Worm (Caenorhabditis elegans) whole organism, L4 larva: ENCODE data around the gene dmsr-12.

ENCODE experiments used
- F10B5.3 ChIP-seq: sonication (generic microtip); optimal IDR thresholded peaks from 2 replicates; lab custom pipeline; 2016; ENCODE audit warnings: mild to moderate bottlenecking, missing genetic modification characterization, missing compliant biosample characterization
- F44E2.7 ChIP-seq: fragments of 200-800 bp; sonication (Bioruptor generic); IDR thresholded peaks from 2 replicates; pipeline ENCODE4 v2.1.2; 2022; ENCODE audit warnings: missing genetic modification characterization, missing compliant biosample characterization
- F49E8.2 ChIP-seq: sonication (generic microtip); optimal IDR thresholded peaks from 2 replicates; lab custom pipeline; 2016; ENCODE audit warnings: missing compliant biosample characterization, mild to moderate bottlenecking, missing genetic modification characterization, borderline replicate concordance
- T20F7.1 ChIP-seq: fragments of 200-800 bp; sonication (Bioruptor generic); optimal IDR thresholded peaks from 2 replicates; lab custom pipeline; 2018; ENCODE audit warnings: mild to moderate bottlenecking, missing genetic modification characterization, missing compliant biosample characterization
- Y105C5A.15 ChIP-seq: fragments of 200-800 bp; sonication (Bioruptor generic); IDR thresholded peaks from 2 replicates; pipeline ENCODE4 v1.3.6; 2022; ENCODE audit warnings: missing genetic modification characterization, missing compliant biosample characterization
- Y48G9A.11 ChIP-seq: fragments of 200-800 bp; sonication (Bioruptor generic); IDR thresholded peaks from 2 replicates; pipeline ENCODE4 v1.3.6; 2022; ENCODE audit warnings: missing genetic modification reagents, missing genetic modification characterization, missing compliant biosample characterization
- ZK546.5 ChIP-seq, 2 experiments: sonication (generic microtip); optimal IDR thresholded peaks; 2 replicates each; lab custom pipeline; 2017; ENCODE audit warnings: missing biosample characterization in 2 of 2, missing genetic modification characterization in 2 of 2
- aha-1 ChIP-seq: fragments of 150-350 bp; peaks from one replicate; lab custom pipeline; 2014; ENCODE audit warnings: missing biosample characterization, missing genetic modification characterization
- ama-1 ChIP-seq: fragments of 150-350 bp; optimal IDR thresholded peaks from 2 replicates; lab custom pipeline; 2014; ENCODE audit warnings: inconsistent platforms, mixed read lengths
- ceh-28 ChIP-seq: fragments of 150-350 bp; optimal IDR thresholded peaks from 2 replicates; lab custom pipeline; 2014; ENCODE audit warnings: missing biosample characterization, missing genetic modification reagents, missing genetic modification characterization
- ceh-32 ChIP-seq: sonication (generic microtip); optimal IDR thresholded peaks from 2 replicates; lab custom pipeline; 2016; ENCODE audit warnings: mild to moderate bottlenecking, missing genetic modification characterization, missing compliant biosample characterization; ENCODE audit not compliant: poor library complexity
- ceh-62 ChIP-seq: sonication (generic microtip); optimal IDR thresholded peaks from 2 replicates; lab custom pipeline; 2017; ENCODE audit warnings: missing biosample characterization, missing genetic modification characterization
- ceh-82 ChIP-seq: sonication (generic microtip); optimal IDR thresholded peaks from 2 replicates; lab custom pipeline; 2017; ENCODE audit warnings: missing biosample characterization, missing genetic modification characterization
- ctbp-1 ChIP-seq: fragments of 200-800 bp; sonication (Bioruptor generic); IDR thresholded peaks from 2 replicates; pipeline ENCODE4 v1.3.6; 2022; ENCODE audit warnings: missing genetic modification reagents, missing genetic modification characterization, missing compliant biosample characterization
- daf-12 ChIP-seq: fragments of 150-350 bp; optimal IDR thresholded peaks from 2 replicates; lab custom pipeline; 2014; ENCODE audit warnings: missing biosample characterization, missing genetic modification reagents, missing genetic modification characterization
- daf-19 ChIP-seq: fragments of 200-800 bp; sonication (Bioruptor generic); conservative IDR thresholded peaks from 2 replicates; pipeline ENCODE4 v1.3.6; 2022; ENCODE audit warnings: missing genetic modification characterization, missing compliant biosample characterization
- dmd-6 ChIP-seq: fragments of 200-800 bp; sonication (Bioruptor generic); IDR thresholded peaks from 2 replicates; pipeline ENCODE4 v1.3.6; 2022; ENCODE audit warnings: missing genetic modification reagents, missing genetic modification characterization, missing compliant biosample characterization
- dmd-8 ChIP-seq: fragments of 200-800 bp; sonication (Bioruptor generic); IDR thresholded peaks from 2 replicates; pipeline ENCODE4 v1.3.6; 2022; ENCODE audit warnings: missing genetic modification characterization, missing compliant biosample characterization
- duxl-1 ChIP-seq: sonication (generic microtip); optimal IDR thresholded peaks from 2 replicates; lab custom pipeline; 2016; ENCODE audit warnings: mild to moderate bottlenecking, missing genetic modification characterization, moderate library complexity, missing compliant biosample characterization; ENCODE audit not compliant: poor library complexity
- egl-43 ChIP-seq: fragments of 200-800 bp; sonication (Bioruptor generic); IDR thresholded peaks from 2 replicates; pipeline ENCODE4 v1.3.6; 2022; ENCODE audit warnings: missing genetic modification reagents, missing genetic modification characterization, missing compliant biosample characterization
- fkh-10 ChIP-seq: fragments of 150-350 bp; optimal IDR thresholded peaks from 2 replicates; lab custom pipeline; 2014; ENCODE audit warnings: missing biosample characterization, missing genetic modification reagents, missing genetic modification characterization
- gei-8 ChIP-seq: fragments of 200-800 bp; sonication (Bioruptor generic); optimal IDR thresholded peaks from 2 replicates; lab custom pipeline; 2018; ENCODE audit warnings: mild to moderate bottlenecking, missing genetic modification characterization, missing compliant biosample characterization
- hif-1 ChIP-seq, 2 experiments: sonication (generic microtip); optimal IDR thresholded peaks; 2 replicates each; lab custom pipeline; 2016 to 2017; ENCODE audit warnings: missing compliant biosample characterization in 2 of 2, missing genetic modification characterization in 2 of 2, missing genetic modification reagents in 2 of 2, missing genotype in 2 of 2, mild to moderate bottlenecking in 1 of 2
- hlh-30 ChIP-seq: sonication (generic microtip); optimal IDR thresholded peaks from 2 replicates; lab custom pipeline; 2017; ENCODE audit warnings: antibody characterized with exemption, mild to moderate bottlenecking, missing genetic modification characterization, missing compliant biosample characterization; ENCODE audit not compliant: insufficient read depth
- hmg-1.1 ChIP-seq: fragments of 200-800 bp; sonication (Bioruptor generic); IDR thresholded peaks from 2 replicates; pipeline ENCODE4 v1.3.6; 2022; ENCODE audit warnings: missing genetic modification reagents, missing genetic modification characterization, missing compliant biosample characterization
- lim-7 ChIP-seq: fragments of 200-800 bp; sonication (Bioruptor generic); IDR thresholded peaks from 2 replicates; pipeline ENCODE4 v1.3.6; 2022; ENCODE audit warnings: missing genetic modification characterization, missing compliant biosample characterization
- lin-29 ChIP-seq: fragments of 200-800 bp; sonication (Bioruptor generic); IDR thresholded peaks from 2 replicates; pipeline ENCODE4 v1.3.6; 2022; ENCODE audit warnings: missing genetic modification reagents, missing genetic modification characterization, missing compliant biosample characterization
- madf-5 ChIP-seq, 2 experiments: fragments of 200-800 bp; sonication (Bioruptor generic); IDR thresholded peaks; 2 replicates each; pipeline ENCODE4 v1.3.6; 2022; ENCODE audit warnings: missing compliant biosample characterization in 2 of 2, missing genetic modification characterization in 2 of 2
- mdl-1 ChIP-seq, 2 experiments: fragments of 150-350 bp in 1 of 2; sonication (generic microtip) in 1 of 2; optimal IDR thresholded peaks; 2 replicates each; lab custom pipeline; 2014 to 2017; ENCODE audit warnings: missing biosample characterization in 2 of 2, missing genetic modification characterization in 2 of 2
- mep-1 ChIP-seq: fragments of 150-350 bp; sonication (generic microtip); optimal IDR thresholded peaks from 3 replicates; lab custom pipeline; 2014; ENCODE audit warnings: missing biosample characterization, missing genetic modification characterization
- mes-2 ChIP-seq: sonication (generic microtip); optimal IDR thresholded peaks from 2 replicates; lab custom pipeline; 2016; ENCODE audit warnings: missing genotype, mild to moderate bottlenecking, missing genetic modification characterization, missing compliant biosample characterization; ENCODE audit not compliant: poor library complexity, severe bottlenecking
- mxl-3 ChIP-seq: fragments of 200-800 bp; sonication (Bioruptor generic); optimal IDR thresholded peaks from 2 replicates; lab custom pipeline; 2018; ENCODE audit warnings: mild to moderate bottlenecking, missing genetic modification characterization, missing compliant biosample characterization
- nhr-10 ChIP-seq: fragments of 150-350 bp; optimal IDR thresholded peaks from 2 replicates; lab custom pipeline; 2014; ENCODE audit warnings: missing biosample characterization, missing genetic modification characterization
- nhr-11 ChIP-seq: fragments of 150-350 bp; optimal IDR thresholded peaks from 2 replicates; lab custom pipeline; 2014; ENCODE audit warnings: missing biosample characterization, missing genetic modification characterization
- nhr-111 ChIP-seq: fragments of 200-800 bp; sonication (Bioruptor generic); optimal IDR thresholded peaks from 2 replicates; lab custom pipeline; 2018; ENCODE audit warnings: mild to moderate bottlenecking, missing genetic modification characterization, missing compliant biosample characterization
- nhr-28 ChIP-seq: fragments of 150-350 bp; optimal IDR thresholded peaks from 2 replicates; lab custom pipeline; 2014; ENCODE audit warnings: missing biosample characterization, missing genetic modification characterization
- nhr-42 ChIP-seq: fragments of 200-800 bp; sonication (Bioruptor generic); IDR thresholded peaks from 2 replicates; pipeline ENCODE4 v1.3.6; 2022; ENCODE audit warnings: missing genetic modification characterization, missing compliant biosample characterization
- nhr-6 ChIP-seq: fragments of 150-350 bp; optimal IDR thresholded peaks from 2 replicates; lab custom pipeline; 2014; ENCODE audit warnings: missing biosample characterization, missing genetic modification characterization
- nhr-76 ChIP-seq: fragments of 150-350 bp; optimal IDR thresholded peaks from 2 replicates; lab custom pipeline; 2014; ENCODE audit warnings: missing biosample characterization, missing genetic modification characterization
- nhr-77 ChIP-seq: fragments of 150-350 bp; optimal IDR thresholded peaks from 2 replicates; lab custom pipeline; 2014; ENCODE audit warnings: missing biosample characterization, missing genetic modification characterization
- pqm-1 ChIP-seq: sonication (generic microtip); optimal IDR thresholded peaks from 2 replicates; lab custom pipeline; 2017; ENCODE audit warnings: missing biosample characterization, missing genetic modification characterization
- rbr-2 ChIP-seq: sonication (generic microtip); optimal IDR thresholded peaks from 2 replicates; lab custom pipeline; 2016; ENCODE audit warnings: missing genotype, missing genetic modification characterization, missing compliant biosample characterization
- set-16 ChIP-seq: fragments of 200-800 bp; sonication (Bioruptor generic); IDR thresholded peaks from 2 replicates; pipeline ENCODE4 v1.3.6; 2022; ENCODE audit warnings: missing genetic modification reagents, missing genetic modification characterization, missing compliant biosample characterization
- snpc-1.2 ChIP-seq: fragments of 200-800 bp; sonication (Bioruptor generic); IDR thresholded peaks from 2 replicates; pipeline ENCODE4 v1.3.6; 2022; ENCODE audit warnings: missing genetic modification reagents, missing genetic modification characterization, missing compliant biosample characterization
- spr-1 ChIP-seq: sonication (generic microtip); optimal IDR thresholded peaks from 2 replicates; lab custom pipeline; 2016; ENCODE audit warnings: mild to moderate bottlenecking, missing genetic modification characterization, missing compliant biosample characterization
- tra-1 ChIP-seq: fragments of 200-800 bp; sonication (Bioruptor generic); IDR thresholded peaks from 2 replicates; pipeline ENCODE4 v1.3.6; 2022; ENCODE audit warnings: missing genetic modification reagents, missing genetic modification characterization, missing compliant biosample characterization
- unc-130 ChIP-seq: sonication (generic microtip); optimal IDR thresholded peaks from 2 replicates; lab custom pipeline; 2016; ENCODE audit warnings: missing genetic modification reagents, missing genetic modification characterization, missing compliant biosample characterization
- zfp-2 ChIP-seq: sonication (generic microtip); optimal IDR thresholded peaks from 2 replicates; lab custom pipeline; 2016; ENCODE audit warnings: mild to moderate bottlenecking, missing genetic modification characterization, missing compliant biosample characterization
- zip-11 ChIP-seq: fragments of 200-800 bp; sonication (Bioruptor generic); IDR thresholded peaks from 2 replicates; pipeline ENCODE4 v1.3.6; 2022; ENCODE audit warnings: missing genetic modification characterization, missing compliant biosample characterization
- zip-2 ChIP-seq: fragments of 150-350 bp; optimal IDR thresholded peaks from 2 replicates; lab custom pipeline; 2014; ENCODE audit warnings: missing biosample characterization, missing genetic modification characterization
- ztf-11 ChIP-seq: fragments of 150-350 bp; optimal IDR thresholded peaks from 2 replicates; lab custom pipeline; 2014; ENCODE audit warnings: missing biosample characterization, missing genetic modification characterization
- ztf-7 ChIP-seq: fragments of 150-350 bp; optimal IDR thresholded peaks from 2 replicates; lab custom pipeline; 2014; ENCODE audit warnings: missing biosample characterization, missing genetic modification characterization

dmsr-12 gene

ce11 chrV:6784853-6785492 lies 21.3 kb downstream of the dmsr-12 start, which contains the start of the genes spn-4 and spe-39 (continued):
- TF ChIP-seq dmd-8 (GFP tag; lab: Robert Waterston, UW), result no peak
- TF ChIP-seq ceh-62 (tag; lab: Kevin White, UChicago), result no peak
- no peak for TF ChIP-seq tra-1 (GFP tag; lab: Robert Waterston, UW)
- TF ChIP-seq lim-7, result no peak
- TF ChIP-seq aha-1 (tag; lab: Kevin White, UChicago), result no peak
- peak; percentile 33 for TF ChIP-seq unc-130
- TF ChIP-seq nhr-28 (tag; lab: Kevin White, UChicago), result peak; percentile 1
- no peak for TF ChIP-seq nhr-11 (tag; lab: Kevin White, UChicago)
- no peak for TF ChIP-seq mxl-3 (GFP tag; lab: Kevin White, UChicago)
- TF ChIP-seq egl-43 (GFP tag; lab: Robert Waterston, UW), result no peak
- TF ChIP-seq snpc-1.2 (GFP tag; lab: Robert Waterston, UW), result 0 out of 2 replicates have a peak, but pooled peaks have one; percentile 51
- TF ChIP-seq ctbp-1, result no peak
- TF ChIP-seq mep-1 (tag; lab: Kevin White, UChicago), result no peak
- TF ChIP-seq ama-1 (lab: Kevin White, UChicago), result no peak
- no peak for TF ChIP-seq ceh-32 (tag; lab: Kevin White, UChicago)
- no peak for TF ChIP-seq daf-12
- TF ChIP-seq madf-5 (GFP tag; IDR thresholded peaks at IDR 0.05; lab: Robert Waterston, UW), result no peak
- no peak for TF ChIP-seq zip-11 (GFP tag; lab: Robert Waterston, UW)
- TF ChIP-seq mes-2, result peak; percentile 93
- peak; percentile 22 for TF ChIP-seq fkh-10 (GFP tag; lab: Kevin White, UChicago)
- peak; percentile 13 for TF ChIP-seq F49E8.2 (tag; lab: Kevin White, UChicago)
- peak in 1 of 2 experiments; percentile 32 for TF ChIP-seq hif-1 (tag; optimal IDR thresholded peaks at IDR 0.05; lab: Kevin White, UChicago)
- TF ChIP-seq pqm-1, result no peak
- TF ChIP-seq ceh-28 (tag; lab: Kevin White, UChicago), result no peak
- no peak for TF ChIP-seq nhr-10 (tag; lab: Kevin White, UChicago)
- TF ChIP-seq nhr-6, result peak; percentile 76
- peak; percentile 26 for TF ChIP-seq nhr-77 (tag; lab: Kevin White, UChicago)
- TF ChIP-seq rbr-2 (tag; lab: Kevin White, UChicago), result peak; percentile 40
- no peak for TF ChIP-seq ZK546.5 (tag; optimal IDR thresholded peaks at IDR 0.05; lab: Kevin White, UChicago)
- no peak for TF ChIP-seq set-16
- peak; percentile 53; the same call in 1 of the 2 replicates for TF ChIP-seq dmd-6
- TF ChIP-seq ztf-7 (tag; lab: Kevin White, UChicago), result no peak
- TF ChIP-seq lin-29 (GFP tag; lab: Robert Waterston, UW), result no peak
- peak in 1 of 2 experiments; percentile 16 for TF ChIP-seq mdl-1 (tag; optimal IDR thresholded peaks at IDR 0.05; lab: Kevin White, UChicago)
- TF ChIP-seq ceh-82 (tag; lab: Kevin White, UChicago), result no peak
- peak; percentile 36 for TF ChIP-seq spr-1 (tag; lab: Kevin White, UChicago)
- TF ChIP-seq Y48G9A.11 (GFP tag; lab: Robert Waterston, UW), result no peak
- TF ChIP-seq F10B5.3, result no peak
- TF ChIP-seq nhr-111 (GFP tag; lab: Kevin White, UChicago), result no peak
- no peak for TF ChIP-seq zip-2 (tag; lab: Kevin White, UChicago)
- no peak for TF ChIP-seq Y105C5A.15 (GFP tag; lab: Robert Waterston, UW)
- no peak for TF ChIP-seq gei-8 (GFP tag; lab: Kevin White, UChicago)
- no peak for TF ChIP-seq ztf-11
- TF ChIP-seq hmg-1.1, result peak; percentile 70; the same call in 1 of the 2 replicates
- TF ChIP-seq T20F7.1 (GFP tag; lab: Kevin White, UChicago), result peak; percentile 13
- TF ChIP-seq duxl-1, result peak; percentile 57
- no peak for TF ChIP-seq daf-19 (GFP tag; lab: Robert Waterston, UW)
- no peak for TF ChIP-seq F44E2.7
- TF ChIP-seq nhr-76 (tag; lab: Kevin White, UChicago), result no peak
- TF ChIP-seq nhr-42 (GFP tag; lab: Robert Waterston, UW), result no peak
- no peak for TF ChIP-seq hlh-30
- TF ChIP-seq zfp-2, result no peak
